Fruit fly (Drosophila melanogaster) whole organism, adult: ENCODE results near the gene His3.3B.
A peak's percentile ranks its signal among the peaks of the same experiment; 100 is the strongest.

Experiments
- CG7101 ChIP-seq: fragments of 200-800 bp; sonication (Bioruptor generic); optimal IDR thresholded peaks from 2 replicates; lab custom pipeline; 2018; ENCODE audit warnings: missing biosample characterization, mild to moderate bottlenecking, missing genetic modification characterization, moderate library complexity
- Crg-1 ChIP-seq: fragments of 200-800 bp; sonication (Bioruptor generic); optimal IDR thresholded peaks from 2 replicates; lab custom pipeline; 2016; ENCODE audit warnings: missing biosample characterization, missing genetic modification characterization
- bab1 ChIP-seq: fragments of 200-800 bp; sonication (Bioruptor generic); optimal IDR thresholded peaks from 3 replicates; lab custom pipeline; 2019; ENCODE audit warnings: missing biosample characterization, mild to moderate bottlenecking, missing genetic modification characterization, moderate library complexity
- kay ChIP-seq: fragments of 200-800 bp; sonication (Bioruptor generic); peaks from one replicate; lab custom pipeline; 2016; ENCODE audit warnings: missing biosample characterization, missing genetic modification characterization, borderline replicate concordance
- pad ChIP-seq: fragments of 200-800 bp; sonication (Bioruptor generic); optimal IDR thresholded peaks from 3 replicates; lab custom pipeline; 2017; ENCODE audit warnings: missing biosample characterization, missing genetic modification characterization, mild to moderate bottlenecking, moderate library complexity, missing genetic modification reagents

DNA sequence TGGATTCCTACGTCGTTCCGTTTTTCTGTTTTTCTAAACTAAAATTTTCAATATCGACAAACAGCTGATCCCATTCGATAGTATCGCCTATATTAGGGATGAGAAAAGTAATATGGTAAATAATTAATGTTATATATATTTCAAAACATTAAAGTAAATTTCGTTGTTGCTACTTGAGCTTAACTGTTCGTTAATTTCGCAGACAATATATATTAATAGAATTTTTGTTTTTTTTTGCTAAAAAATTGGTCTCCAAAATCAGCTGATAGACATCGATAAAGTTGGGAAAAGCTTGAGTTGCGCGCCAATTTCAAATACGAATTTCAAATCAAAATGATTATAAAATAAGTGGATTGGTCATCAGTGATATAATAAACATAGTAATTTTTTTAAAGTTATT is 39.9 kb upstream of the His3.3B start, which contains the start of gene CG12118:
- TF ChIP-seq bab1 (GFP tag; lab: Kevin White, UChicago) (peak; percentile 96), pad (GFP tag; lab: Kevin White, UChicago) (peak; percentile 58), kay (GFP tag; lab: Kevin White, UChicago) (no peak), CG7101 (tag; lab: Kevin White, UChicago) (peak; percentile 85), Crg-1 (GFP tag; lab: Kevin White, UChicago) (peak; percentile 67)
